Worm (Caenorhabditis elegans) whole organism, early embryonic: ENCODE data around the gene srx-92.
"Not testable (repeated sequence)": the region's sequence is repeated elsewhere in the genome, so short reads cannot be mapped to it uniquely, and the experiment has no call there.

Source experiments
- B0310.2 ChIP-seq: sonication (generic microtip); optimal IDR thresholded peaks from 2 replicates; lab custom pipeline; 2016; ENCODE audit warnings: mild to moderate bottlenecking, missing genetic modification characterization, missing compliant biosample characterization
- F13C5.2 ChIP-seq: sonication (generic microtip); optimal IDR thresholded peaks from 2 replicates; lab custom pipeline; 2017; ENCODE audit warnings: mild to moderate bottlenecking, missing genetic modification characterization, inconsistent platforms, missing compliant biosample characterization
- aly-1 ChIP-seq: sonication (generic microtip); optimal IDR thresholded peaks from 2 replicates; lab custom pipeline; 2016; ENCODE audit warnings: missing genetic modification characterization, missing compliant biosample characterization
- ama-1 ChIP-seq: fragments of 150-350 bp; optimal IDR thresholded peaks from 2 replicates; lab custom pipeline; 2014
- ceh-13 ChIP-seq: fragments of 200-800 bp; sonication (Bioruptor generic); optimal IDR thresholded peaks from 2 replicates; lab custom pipeline; 2018; ENCODE audit warnings: mild to moderate bottlenecking, missing genetic modification characterization, missing compliant biosample characterization
- ceh-36 ChIP-seq: sonication (generic microtip); optimal IDR thresholded peaks from 2 replicates; lab custom pipeline; 2016; ENCODE audit warnings: missing genetic modification characterization, inconsistent platforms, missing compliant biosample characterization
- ets-7 ChIP-seq: sonication (generic microtip); optimal IDR thresholded peaks from 2 replicates; lab custom pipeline; 2016; ENCODE audit warnings: missing genotype, missing genetic modification characterization, missing compliant biosample characterization
- flt-1 ChIP-seq: fragments of 200-800 bp; sonication (Bioruptor generic); IDR thresholded peaks from 2 replicates; pipeline ENCODE4 v1.3.6; 2022; ENCODE audit warnings: missing genetic modification characterization, missing compliant biosample characterization
- hmbx-1 ChIP-seq: sonication (generic microtip); optimal IDR thresholded peaks from 2 replicates; lab custom pipeline; 2016; ENCODE audit warnings: mild to moderate bottlenecking, missing genetic modification characterization, missing compliant biosample characterization
- hmg-4 ChIP-seq: fragments of 200-800 bp; sonication (Bioruptor generic); optimal IDR thresholded peaks from 2 replicates; lab custom pipeline; 2018; ENCODE audit warnings: mild to moderate bottlenecking, missing genetic modification characterization, missing compliant biosample characterization
- hnd-1 ChIP-seq: sonication (generic microtip); optimal IDR thresholded peaks from 2 replicates; lab custom pipeline; 2016; ENCODE audit warnings: missing genetic modification characterization, missing compliant biosample characterization
- pes-1 ChIP-seq: fragments of 200-800 bp; sonication (Bioruptor generic); IDR thresholded peaks from 2 replicates; pipeline ENCODE4 v1.3.6; 2022; ENCODE audit warnings: missing genetic modification reagents, missing genetic modification characterization, missing compliant biosample characterization
- scrt-1 ChIP-seq: fragments of 200-800 bp; sonication (Bioruptor generic); IDR thresholded peaks from 2 replicates; pipeline ENCODE4 v1.3.6; 2022; ENCODE audit warnings: missing genetic modification characterization, missing compliant biosample characterization
- sea-1 ChIP-seq: fragments of 200-800 bp; sonication (Bioruptor generic); conservative IDR thresholded peaks from 2 replicates; pipeline ENCODE4 v1.3.6; 2022; ENCODE audit warnings: missing genetic modification characterization, missing compliant biosample characterization
- tbx-11 ChIP-seq: fragments of 200-800 bp; sonication (Bioruptor generic); IDR thresholded peaks from 2 replicates; pipeline ENCODE4 v1.3.6; 2022; ENCODE audit warnings: missing genetic modification characterization, missing compliant biosample characterization
- tbx-37 ChIP-seq: fragments of 200-800 bp; sonication (Bioruptor generic); conservative IDR thresholded peaks from 2 replicates; pipeline ENCODE4 v1.3.6; 2022; ENCODE audit warnings: missing genetic modification reagents, missing genetic modification characterization, missing compliant biosample characterization
- tra-4 ChIP-seq: sonication (generic microtip); optimal IDR thresholded peaks from 2 replicates; lab custom pipeline; 2017; ENCODE audit warnings: missing genetic modification characterization, missing compliant biosample characterization

Gene srx-92

ce11 chrV:7357132-7357531 is 31.9 kb upstream of the srx-92 start, which contains the start of gene C03G6.6:
Gene C03G6.6 (plus strand): TSS chrV:7357432.
- TF ChIP-seq hnd-1 (tag; lab: Kevin White, UChicago) (no peak), ceh-36 (no peak), tra-4 (tag; lab: Kevin White, UChicago) (no peak), sea-1 (GFP tag; lab: Robert Waterston, UW) (no peak), hmbx-1 (tag; lab: Kevin White, UChicago) (no peak), tbx-37 (no peak), scrt-1 (no peak), ama-1 (no peak), ets-7 (tag; lab: Kevin White, UChicago) (no peak), tbx-11 (no peak), flt-1 (GFP tag; lab: Robert Waterston, UW) (no peak), F13C5.2 (tag; lab: Kevin White, UChicago) (no peak), B0310.2 (tag; lab: Kevin White, UChicago) (no peak), aly-1 (no peak)

DNA sequence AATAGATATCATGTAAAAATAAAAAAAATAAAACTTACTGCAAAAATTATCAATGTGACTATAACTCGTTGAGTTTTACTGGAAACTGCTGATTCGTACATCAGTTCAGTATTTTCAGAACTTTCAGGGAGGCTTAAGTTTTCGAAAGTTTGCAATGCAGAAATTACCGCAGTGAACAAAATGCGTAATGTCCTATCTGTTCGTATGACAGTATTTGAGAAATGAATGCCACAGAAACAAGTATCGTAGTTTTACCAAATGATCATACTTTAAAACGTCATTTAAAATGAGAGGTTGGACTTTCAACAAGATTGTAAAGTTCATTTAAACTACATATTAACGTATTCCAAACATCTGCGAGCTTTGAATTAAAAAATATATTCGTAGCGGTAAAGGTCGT is 31.5 kb upstream of the srx-92 start, which contains the start of gene C03G6.21:
Gene C03G6.21, minus strand, starts transcription at position 101 of the 400 bp plus-strand sequence.
- TF ChIP-seq tbx-11 (no peak), tra-4 (tag; lab: Kevin White, UChicago) (no peak), hnd-1 (tag; lab: Kevin White, UChicago) (no peak), ceh-36 (no peak), ets-7 (tag; lab: Kevin White, UChicago) (no peak), hmg-4 (GFP tag; lab: Kevin White, UChicago) (no peak), F13C5.2 (tag; lab: Kevin White, UChicago) (no peak), aly-1 (no peak), ceh-13 (GFP tag; lab: Kevin White, UChicago) (no peak), tbx-37 (no peak), sea-1 (GFP tag; lab: Robert Waterston, UW) (no peak), B0310.2 (tag; lab: Kevin White, UChicago) (no peak), hmbx-1 (tag; lab: Kevin White, UChicago) (no peak), scrt-1 (no peak)

DNA sequence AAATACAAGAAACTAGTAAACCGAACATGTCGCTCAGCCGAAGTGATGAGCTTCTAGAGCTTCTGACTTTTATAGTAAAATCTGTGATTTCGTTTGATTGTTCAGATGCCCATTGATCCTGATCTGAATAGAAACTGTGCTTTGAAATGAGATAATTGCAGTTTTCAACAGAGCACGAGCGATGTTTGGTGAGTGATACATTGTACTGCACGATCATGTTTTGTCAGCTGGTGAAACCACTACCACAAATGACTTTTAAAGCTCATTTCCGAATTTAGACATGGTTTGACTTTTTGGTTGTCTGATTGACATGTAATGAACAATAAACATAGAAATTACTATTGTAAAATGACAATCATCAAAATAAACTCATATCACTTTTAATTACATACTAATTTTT is 30.3 kb upstream of the srx-92 start, which contains the start of gene tag-293:
Gene tag-293, minus strand, starts transcription at position 101 of the 400 bp plus-strand sequence.
- TF ChIP-seq pes-1 (GFP tag; lab: Robert Waterston, UW), result no peak
- TF ChIP-seq aly-1, result no peak

ce11 chrV:7353602-7354001 is 28.4 kb upstream of the srx-92 start:
- TF ChIP-seq ceh-36 (no peak), flt-1 (GFP tag; lab: Robert Waterston, UW) (no peak), ceh-13 (GFP tag; lab: Kevin White, UChicago) (no peak), scrt-1 (no peak), hnd-1 (tag; lab: Kevin White, UChicago) (no peak), tra-4 (tag; lab: Kevin White, UChicago) (no peak)

DNA sequence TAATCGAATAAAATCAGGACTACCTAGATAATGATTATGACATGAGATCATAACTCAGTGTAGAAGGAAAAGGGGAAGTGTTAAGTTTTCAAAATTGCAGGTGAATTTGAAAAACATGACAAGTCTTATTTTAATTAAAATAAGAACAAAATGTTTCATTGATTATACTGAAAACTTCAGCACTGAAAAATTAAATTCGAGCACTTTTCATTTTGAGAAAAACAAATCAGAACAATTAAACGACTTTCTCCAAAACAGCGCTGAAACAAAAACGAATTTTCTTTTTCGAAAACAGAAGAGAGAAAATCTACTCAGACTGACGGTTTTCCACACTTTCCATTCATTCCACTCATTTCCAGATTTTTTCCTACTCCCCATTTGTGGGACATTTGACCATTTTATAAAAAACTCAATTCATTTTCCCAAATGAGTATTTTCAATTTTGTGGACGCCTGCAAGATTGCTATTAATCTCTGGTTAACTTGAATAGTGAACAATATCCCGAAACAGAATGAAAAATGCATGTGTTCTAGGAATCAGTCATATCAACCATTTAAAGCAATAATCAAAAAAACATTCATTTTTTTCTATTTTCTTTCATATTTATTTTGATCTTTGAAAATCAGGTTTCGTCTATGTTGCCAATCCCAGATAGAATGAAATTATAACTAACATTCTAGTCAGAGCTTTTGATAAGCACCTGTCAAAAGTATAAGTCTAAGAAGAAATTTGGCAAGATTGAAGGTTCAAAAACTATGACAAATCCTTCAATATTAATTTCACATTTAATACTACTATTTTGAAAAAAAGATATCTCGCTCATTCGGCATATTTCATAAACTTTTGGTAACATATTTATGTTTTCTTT is 27.2 kb upstream of the srx-92 start, which contains the start of the genes srh-231 and srh-275:
Gene srh-231, minus strand, starts transcription at position 51 of the 868 bp plus-strand sequence.
Gene srh-275, plus strand, starts transcription at position 818 of the 868 bp plus-strand sequence.
- TF ChIP-seq tbx-11, result no peak
- no peak for TF ChIP-seq hmg-4 (GFP tag; lab: Kevin White, UChicago)
- no peak for TF ChIP-seq ama-1
- no peak for TF ChIP-seq ceh-36
- no peak for TF ChIP-seq hnd-1 (tag; lab: Kevin White, UChicago)
- TF ChIP-seq scrt-1, result no peak
- no peak for TF ChIP-seq ets-7 (tag; lab: Kevin White, UChicago)
- no peak for TF ChIP-seq ceh-13 (GFP tag; lab: Kevin White, UChicago)
- no peak for TF ChIP-seq pes-1 (GFP tag; lab: Robert Waterston, UW)
- TF ChIP-seq aly-1, result no peak
- TF ChIP-seq B0310.2 (tag; lab: Kevin White, UChicago), result no peak
- TF ChIP-seq F13C5.2 (tag; lab: Kevin White, UChicago), result no peak
- TF ChIP-seq flt-1 (GFP tag; lab: Robert Waterston, UW), result no peak
- no peak for TF ChIP-seq sea-1 (GFP tag; lab: Robert Waterston, UW)
- no peak for TF ChIP-seq tra-4 (tag; lab: Kevin White, UChicago)
- TF ChIP-seq hmbx-1 (tag; lab: Kevin White, UChicago), result no peak
- TF ChIP-seq tbx-37, result no peak

DNA sequence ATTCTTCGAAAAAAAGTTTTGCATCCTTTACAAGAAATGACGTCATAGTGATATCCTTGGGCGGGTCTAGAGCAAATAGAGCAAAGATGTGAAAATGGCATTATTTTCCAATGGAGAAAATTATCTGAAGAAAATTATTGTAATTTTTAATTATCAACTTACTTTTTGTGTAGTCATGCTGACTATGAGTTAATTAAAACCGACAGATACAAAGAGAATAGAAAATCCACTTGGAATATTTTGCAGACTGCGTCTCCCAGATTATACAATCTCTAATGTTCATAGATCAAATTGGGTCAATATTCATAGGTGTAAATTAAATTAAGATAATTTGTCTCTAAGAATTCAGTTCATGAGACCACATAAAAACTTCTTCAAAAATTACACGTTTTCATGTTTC is 24.4 kb upstream of the srx-92 start, which contains the start of gene nhr-149:
Gene nhr-149, minus strand, starts transcription at position 101 of the 400 bp plus-strand sequence.
- TF ChIP-seq ceh-36 (no peak), pes-1 (GFP tag; lab: Robert Waterston, UW) (no peak), ets-7 (tag; lab: Kevin White, UChicago) (no peak), scrt-1 (no peak), B0310.2 (tag; lab: Kevin White, UChicago) (no peak), aly-1 (no peak), hnd-1 (tag; lab: Kevin White, UChicago) (no peak), hmg-4 (GFP tag; lab: Kevin White, UChicago) (no peak), sea-1 (GFP tag; lab: Robert Waterston, UW) (no peak), ceh-13 (GFP tag; lab: Kevin White, UChicago) (no peak), tra-4 (tag; lab: Kevin White, UChicago) (no peak), hmbx-1 (tag; lab: Kevin White, UChicago) (no peak)

ce11 chrV:7345494-7345893 is 20.3 kb upstream of the srx-92 start, which contains the start of gene nhr-147:
Gene nhr-147 (plus strand): TSS chrV:7345794.
- not testable (repeated sequence) for TF ChIP-seq scrt-1; hnd-1 (tag; lab: Kevin White, UChicago); tbx-11
